Fruit fly (Drosophila melanogaster) whole organism, embryonic: Measurements from ENCODE around the gene CG12594.

Source experiments
- Adf1 ChIP-seq: fragments of 200-800 bp; sonication (Bioruptor generic); IDR thresholded peaks from 2 replicates; pipeline ENCODE4 v1.3.6; 2022; ENCODE audit warnings: missing biosample characterization, missing genetic modification characterization
- CG13123 ChIP-seq: fragments of 200-800 bp; sonication (Bioruptor generic); optimal IDR thresholded peaks from 2 replicates; lab custom pipeline; 2016; ENCODE audit warnings: missing biosample characterization, missing genetic modification characterization
- CG14050 ChIP-seq: fragments of 200-800 bp; sonication (Bioruptor generic); IDR thresholded peaks from 3 replicates; pipeline ENCODE4 v1.3.6; 2022; ENCODE audit warnings: missing biosample characterization, missing genetic modification characterization
- CG16815 ChIP-seq: fragments of 200-800 bp; sonication (Bioruptor generic); optimal IDR thresholded peaks from 3 replicates; lab custom pipeline; 2017; ENCODE audit warnings: missing biosample characterization, mild to moderate bottlenecking, missing genetic modification characterization
- CG17359 ChIP-seq: fragments of 200-800 bp; sonication (Bioruptor generic); optimal IDR thresholded peaks from 3 replicates; lab custom pipeline; 2018; ENCODE audit warnings: missing biosample characterization, mild to moderate bottlenecking, missing genetic modification characterization, moderate library complexity
- CG17361 ChIP-seq: fragments of 200-800 bp; sonication (Bioruptor generic); IDR thresholded peaks from 3 replicates; pipeline ENCODE4 v1.3.6; 2022; ENCODE audit warnings: missing biosample characterization, missing genetic modification characterization
- CG2120 ChIP-seq: fragments of 200-800 bp; sonication (Bioruptor generic); optimal IDR thresholded peaks from 3 replicates; lab custom pipeline; 2016; ENCODE audit warnings: missing biosample characterization, missing genetic modification characterization
- CG2678 ChIP-seq: fragments of 200-800 bp; sonication (Bioruptor generic); optimal IDR thresholded peaks from 3 replicates; lab custom pipeline; 2019; ENCODE audit warnings: missing biosample characterization, mild to moderate bottlenecking, missing genetic modification characterization, moderate library complexity
- CG3065 ChIP-seq: fragments of 200-800 bp; sonication (Bioruptor generic); optimal IDR thresholded peaks from 2 replicates; lab custom pipeline; 2016; ENCODE audit warnings: missing biosample characterization, missing genetic modification characterization
- CG3281 ChIP-seq: fragments of 200-800 bp; sonication (Bioruptor generic); optimal IDR thresholded peaks from 3 replicates; lab custom pipeline; 2017; ENCODE audit warnings: missing biosample characterization, mild to moderate bottlenecking, missing genetic modification characterization
- CG4282 ChIP-seq: fragments of 200-800 bp; sonication (Bioruptor generic); optimal IDR thresholded peaks from 2 replicates; lab custom pipeline; 2016; ENCODE audit warnings: missing biosample characterization, missing genetic modification characterization
- CG6254 ChIP-seq: fragments of 200-800 bp; sonication (Bioruptor generic); optimal IDR thresholded peaks from 3 replicates; lab custom pipeline; 2017; ENCODE audit warnings: mild to moderate bottlenecking, missing biosample characterization, missing genetic modification reagents, missing genetic modification characterization
- CG6683 ChIP-seq: fragments of 200-800 bp; sonication (Bioruptor generic); optimal IDR thresholded peaks from 2 replicates; lab custom pipeline; 2017; ENCODE audit warnings: missing biosample characterization, mild to moderate bottlenecking, missing genetic modification characterization, missing genetic modification reagents
- CG6813 ChIP-seq: fragments of 200-800 bp; sonication (Bioruptor generic); optimal IDR thresholded peaks from 2 replicates; lab custom pipeline; 2017; ENCODE audit warnings: missing biosample characterization, missing genetic modification characterization, mild to moderate bottlenecking, moderate library complexity, missing genetic modification reagents
- CG7357 ChIP-seq: fragments of 200-800 bp; sonication (Bioruptor generic); IDR thresholded peaks from 3 replicates; pipeline ENCODE4 v1.3.6; 2022; ENCODE audit warnings: missing biosample characterization, missing genetic modification characterization
- CG8388 ChIP-seq: fragments of 200-800 bp; sonication (Bioruptor generic); optimal IDR thresholded peaks from 2 replicates; lab custom pipeline; 2019; ENCODE audit warnings: missing biosample characterization, mild to moderate bottlenecking, missing genetic modification characterization, moderate library complexity
- CHES-1-like ChIP-seq: fragments of 200-800 bp; sonication (Bioruptor generic); optimal IDR thresholded peaks from 2 replicates; lab custom pipeline; 2016; ENCODE audit warnings: missing biosample characterization, missing genetic modification characterization
- D19B ChIP-seq: fragments of 200-800 bp; sonication (Bioruptor generic); optimal IDR thresholded peaks from 2 replicates; lab custom pipeline; 2017; ENCODE audit warnings: missing biosample characterization, mild to moderate bottlenecking, missing genetic modification characterization
- Elba2 ChIP-seq: fragments of 200-800 bp; sonication (Bioruptor generic); optimal IDR thresholded peaks from 3 replicates; lab custom pipeline; 2016; ENCODE audit warnings: missing biosample characterization, missing genetic modification characterization
- H15 ChIP-seq: fragments of 200-800 bp; sonication (Bioruptor generic); IDR thresholded peaks from 3 replicates; pipeline ENCODE4 v1.3.6; 2022; ENCODE audit warnings: missing biosample characterization, missing genetic modification characterization
- HLHmδ ChIP-seq: fragments of 200-800 bp; sonication (Bioruptor generic); optimal IDR thresholded peaks from 2 replicates; lab custom pipeline; 2018; ENCODE audit warnings: missing biosample characterization, mild to moderate bottlenecking, missing genetic modification characterization, moderate library complexity
- Hr3 ChIP-seq: fragments of 200-800 bp; sonication (Bioruptor generic); optimal IDR thresholded peaks from 3 replicates; lab custom pipeline; 2016; ENCODE audit warnings: missing biosample characterization, missing genetic modification characterization
- Jarid2 ChIP-seq: fragments of 200-800 bp; sonication (Bioruptor generic); optimal IDR thresholded peaks from 3 replicates; lab custom pipeline; 2017; ENCODE audit warnings: mild to moderate bottlenecking, missing biosample characterization, missing genetic modification reagents, missing genetic modification characterization
- MESR4 ChIP-seq: fragments of 200-800 bp; sonication (Bioruptor generic); optimal IDR thresholded peaks from 2 replicates; lab custom pipeline; 2018; ENCODE audit warnings: missing biosample characterization, mild to moderate bottlenecking, missing genetic modification characterization, moderate library complexity
- Mad ChIP-seq: fragments of 200-800 bp; sonication (Bioruptor generic); optimal IDR thresholded peaks from 2 replicates; lab custom pipeline; 2016; ENCODE audit warnings: missing biosample characterization, missing genetic modification characterization
- Meics ChIP-seq: fragments of 200-800 bp; sonication (Bioruptor generic); optimal IDR thresholded peaks from 2 replicates; lab custom pipeline; 2017; ENCODE audit warnings: missing biosample characterization, mild to moderate bottlenecking, missing genetic modification characterization
- NC2β ChIP-seq: fragments of 200-800 bp; sonication (Bioruptor generic); optimal IDR thresholded peaks from 2 replicates; lab custom pipeline; 2016; ENCODE audit warnings: missing biosample characterization, missing genetic modification characterization
- Sry-δ ChIP-seq: fragments of 200-800 bp; sonication (Bioruptor generic); optimal IDR thresholded peaks from 2 replicates; lab custom pipeline; 2016; ENCODE audit warnings: missing biosample characterization, missing genetic modification characterization
- Taf1 ChIP-seq: fragments of 200-800 bp; sonication (Bioruptor generic); IDR thresholded peaks from 2 replicates; pipeline ENCODE4 v1.3.6; 2022; ENCODE audit warnings: missing biosample characterization, missing genetic modification characterization
- ap ChIP-seq: fragments of 200-800 bp; sonication (Bioruptor generic); IDR thresholded peaks from 2 replicates; pipeline ENCODE4 v1.3.6; 2022; ENCODE audit warnings: missing biosample characterization, missing genetic modification characterization
- btn ChIP-seq: fragments of 200-800 bp; sonication (Bioruptor generic); optimal IDR thresholded peaks from 2 replicates; lab custom pipeline; 2016; ENCODE audit warnings: missing biosample characterization, missing genetic modification characterization
- cato ChIP-seq: fragments of 200-800 bp; sonication (Bioruptor generic); optimal IDR thresholded peaks from 2 replicates; lab custom pipeline; 2016; ENCODE audit warnings: missing biosample characterization, missing genetic modification characterization, borderline replicate concordance
- crc ChIP-seq: fragments of 200-800 bp; sonication (Bioruptor generic); optimal IDR thresholded peaks from 2 replicates; lab custom pipeline; 2016; ENCODE audit warnings: missing biosample characterization, missing genetic modification characterization
- crp ChIP-seq, 2 experiments: fragments of 200-800 bp; sonication (Bioruptor generic); optimal IDR thresholded peaks; 2 replicates in 1 of 2; 3 replicates in 1 of 2; lab custom pipeline; 2017; ENCODE audit warnings: missing biosample characterization in 2 of 2, missing genetic modification characterization in 2 of 2, mild to moderate bottlenecking in 1 of 2, moderate library complexity in 1 of 2
- dati ChIP-seq: fragments of 200-800 bp; sonication (Bioruptor generic); IDR thresholded peaks from 2 replicates; pipeline ENCODE4 v1.3.6; 2022; ENCODE audit warnings: missing biosample characterization, missing genetic modification characterization
- fd3F ChIP-seq: fragments of 200-800 bp; sonication (Bioruptor generic); optimal IDR thresholded peaks from 2 replicates; lab custom pipeline; 2018; ENCODE audit warnings: missing biosample characterization, mild to moderate bottlenecking, missing genetic modification characterization, moderate library complexity
- fd64A ChIP-seq: fragments of 200-800 bp; sonication (Bioruptor generic); optimal IDR thresholded peaks from 3 replicates; lab custom pipeline; 2018; ENCODE audit warnings: missing biosample characterization, mild to moderate bottlenecking, missing genetic modification characterization
- ftz-f1 ChIP-seq: fragments of 200-800 bp; sonication (Bioruptor generic); optimal IDR thresholded peaks from 2 replicates; lab custom pipeline; 2016; ENCODE audit warnings: missing biosample characterization, missing genetic modification characterization
- gfzf ChIP-seq: fragments of 200-800 bp; sonication (Bioruptor generic); optimal IDR thresholded peaks from 2 replicates; lab custom pipeline; 2016; ENCODE audit warnings: missing biosample characterization, mild to moderate bottlenecking, missing genetic modification characterization, moderate library complexity
- gsb-n ChIP-seq: fragments of 200-800 bp; sonication (Bioruptor generic); optimal IDR thresholded peaks from 3 replicates; lab custom pipeline; 2018; ENCODE audit warnings: missing biosample characterization, mild to moderate bottlenecking, missing genetic modification characterization
- jumu ChIP-seq: fragments of 200-800 bp; sonication (Bioruptor generic); optimal IDR thresholded peaks from 3 replicates; lab custom pipeline; 2016; ENCODE audit warnings: missing biosample characterization, missing genetic modification characterization
- nau ChIP-seq: fragments of 200-800 bp; sonication (Bioruptor generic); optimal IDR thresholded peaks from 3 replicates; lab custom pipeline; 2017; ENCODE audit warnings: missing biosample characterization, mild to moderate bottlenecking, missing genetic modification characterization, missing genetic modification reagents
- oc ChIP-seq: fragments of 200-800 bp; sonication (Bioruptor generic); optimal IDR thresholded peaks from 2 replicates; lab custom pipeline; 2018; ENCODE audit warnings: missing biosample characterization, mild to moderate bottlenecking, missing genetic modification characterization, moderate library complexity
- pita ChIP-seq: fragments of 200-800 bp; sonication (Bioruptor generic); optimal IDR thresholded peaks from 2 replicates; lab custom pipeline; 2017; ENCODE audit warnings: missing biosample characterization, mild to moderate bottlenecking, missing genetic modification characterization
- psq ChIP-seq: fragments of 200-800 bp; sonication (Bioruptor generic); optimal IDR thresholded peaks from 2 replicates; lab custom pipeline; 2017; ENCODE audit warnings: missing biosample characterization, missing genetic modification characterization
- pum ChIP-seq: fragments of 200-800 bp; sonication (Bioruptor generic); optimal IDR thresholded peaks from 2 replicates; lab custom pipeline; 2016; ENCODE audit warnings: missing biosample characterization, missing genetic modification characterization
- slp2 ChIP-seq: fragments of 200-800 bp; sonication (Bioruptor generic); optimal IDR thresholded peaks from 2 replicates; lab custom pipeline; 2016; ENCODE audit warnings: missing biosample characterization, missing genetic modification characterization
- toy ChIP-seq: fragments of 200-800 bp; sonication (Bioruptor generic); IDR thresholded peaks from 2 replicates; pipeline ENCODE4 v1.3.6; 2022; ENCODE audit warnings: missing biosample characterization, missing genetic modification characterization
- tx ChIP-seq: fragments of 200-800 bp; sonication (Bioruptor generic); optimal IDR thresholded peaks from 2 replicates; lab custom pipeline; 2016; ENCODE audit warnings: missing biosample characterization, missing genetic modification characterization
- vfl ChIP-seq: fragments of 200-800 bp; sonication (Bioruptor generic); optimal IDR thresholded peaks from 2 replicates; lab custom pipeline; 2016; ENCODE audit warnings: missing biosample characterization, missing genetic modification characterization

CG12594 gene

DNA sequence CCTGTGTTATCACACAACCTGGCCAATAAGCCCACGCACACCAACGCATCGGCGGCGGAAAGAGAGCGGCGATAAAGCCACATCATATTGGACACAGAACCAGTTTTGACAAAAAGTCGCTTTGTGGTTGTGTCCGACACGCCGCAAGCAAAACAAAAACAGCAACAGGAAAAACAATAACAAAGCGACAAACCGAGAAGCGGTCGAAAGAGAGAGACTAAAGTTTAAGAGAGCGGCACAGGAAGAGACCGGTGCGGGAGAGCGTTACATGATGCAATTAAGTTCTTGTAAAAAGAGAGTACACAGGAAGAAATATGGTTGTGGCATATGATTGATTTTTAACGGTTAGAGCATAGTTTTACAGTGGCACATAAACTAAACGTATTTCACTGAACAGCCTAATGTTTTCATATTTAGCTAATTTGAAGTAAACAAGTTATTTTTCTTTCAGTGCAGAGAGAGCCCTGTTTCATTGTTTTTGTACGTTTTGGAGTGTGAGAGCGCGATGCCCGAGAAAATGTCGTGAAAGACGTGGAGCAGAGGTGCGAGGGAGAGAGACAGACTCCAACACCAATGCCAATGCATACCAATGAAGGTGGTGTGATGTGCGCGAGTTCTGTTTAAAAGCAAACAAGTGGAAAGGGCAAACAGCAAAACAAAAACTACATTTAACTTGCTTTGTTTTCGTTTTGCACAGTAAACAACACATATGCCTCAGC, 39.3 kb downstream of the CG12594 start (continued):
- TF ChIP-seq HLHmδ (GFP tag; lab: Kevin White, UChicago) (peak; percentile 87), nau (peak; percentile 99), dati (GFP tag; lab: Robert Waterston, UW) (no peak), jumu (GFP tag; lab: Kevin White, UChicago) (peak; percentile 100), crc (GFP tag; lab: Kevin White, UChicago) (peak; percentile 100), Taf1 (GFP tag; lab: Robert Waterston, UW) (no peak), oc (peak; percentile 100), Meics (GFP tag; lab: Kevin White, UChicago) (peak; percentile 100), CG13123 (peak; percentile 99), CG16815 (GFP tag; lab: Kevin White, UChicago) (peak; percentile 100), CG3281 (GFP tag; lab: Kevin White, UChicago) (peak; percentile 100), crp (GFP tag; optimal IDR thresholded peaks at IDR 0.05; lab: Kevin White, UChicago) (peak; percentile 45 to 81), CG6683 (GFP tag; lab: Kevin White, UChicago) (peak; percentile 99), Jarid2 (peak; percentile 98), fd64A (GFP tag; lab: Kevin White, UChicago) (peak; percentile 99), MESR4 (GFP tag; lab: Kevin White, UChicago) (peak; percentile 97), psq (GFP tag; lab: Kevin White, UChicago) (peak; percentile 98), btn (GFP tag; lab: Kevin White, UChicago) (peak; percentile 100), Hr3 (GFP tag; lab: Kevin White, UChicago) (peak; percentile 100), pum (GFP tag; lab: Kevin White, UChicago) (peak; percentile 100), CG4282 (GFP tag; lab: Kevin White, UChicago) (peak; percentile 100), CG2120 (peak; percentile 100), CHES-1-like (GFP tag; lab: Kevin White, UChicago) (peak; percentile 100), CG3065 (GFP tag; lab: Kevin White, UChicago) (peak; percentile 100), gsb-n (tag; lab: Kevin White, UChicago) (peak; percentile 100), slp2 (GFP tag; lab: Kevin White, UChicago) (peak; percentile 100), CG17359 (tag; lab: Kevin White, UChicago) (peak; percentile 100), pita (GFP tag; lab: Kevin White, UChicago) (no peak), CG14050 (GFP tag; lab: Robert Waterston, UW) (no peak), CG8388 (GFP tag; lab: Kevin White, UChicago) (peak; percentile 100), NC2β (peak; percentile 100), ftz-f1 (GFP tag; lab: Kevin White, UChicago) (peak; percentile 96), gfzf (GFP tag; lab: Kevin White, UChicago) (peak; percentile 54), CG6813 (GFP tag; lab: Kevin White, UChicago) (peak; percentile 100), CG6254 (GFP tag; lab: Kevin White, UChicago) (peak; percentile 98), D19B (GFP tag; lab: Kevin White, UChicago) (peak; percentile 98), Mad (GFP tag; lab: Kevin White, UChicago) (peak; percentile 100), fd3F (GFP tag; lab: Kevin White, UChicago) (peak; percentile 100), Sry-δ (GFP tag; lab: Kevin White, UChicago) (peak; percentile 90), Adf1 (GFP tag; lab: Robert Waterston, UW) (no peak), tx (GFP tag; lab: Kevin White, UChicago) (peak; percentile 100), Elba2 (peak; percentile 95), vfl (GFP tag; lab: Kevin White, UChicago) (peak; percentile 100), CG7357 (GFP tag; lab: Robert Waterston, UW) (peak; percentile 98), H15 (GFP tag; lab: Robert Waterston, UW) (no peak), toy (no peak), CG2678 (tag; lab: Kevin White, UChicago) (peak; percentile 100), cato (GFP tag; lab: Kevin White, UChicago) (peak; percentile 100), CG17361 (no peak), ap (GFP tag; lab: Robert Waterston, UW) (no peak)
